Fruit fly (Drosophila melanogaster) whole organism, embryonic: Measurements from ENCODE around the gene CG34454.

ENCODE experiments used
- B-H1 ChIP-seq: fragments of 200-800 bp; sonication (Bioruptor generic); IDR thresholded peaks from 3 replicates; pipeline ENCODE4 v1.3.6; 2022; ENCODE audit warnings: missing biosample characterization, missing genetic modification characterization
- CG1024 ChIP-seq: fragments of 200-800 bp; sonication (Bioruptor generic); IDR thresholded peaks from 2 replicates; pipeline ENCODE4 v1.3.6; 2022; ENCODE audit warnings: missing biosample characterization, missing genetic modification characterization
- CG10267 ChIP-seq: fragments of 200-800 bp; sonication (Bioruptor generic); optimal IDR thresholded peaks from 2 replicates; lab custom pipeline; 2018; ENCODE audit warnings: missing biosample characterization, mild to moderate bottlenecking, missing genetic modification characterization, moderate library complexity
- CG11247 ChIP-seq: fragments of 200-800 bp; sonication (Bioruptor generic); IDR thresholded peaks from 2 replicates; pipeline ENCODE4 v1.3.6; 2022; ENCODE audit warnings: missing biosample characterization, missing genetic modification characterization
- CG12299 ChIP-seq: fragments of 200-800 bp; sonication (Bioruptor generic); optimal IDR thresholded peaks from 2 replicates; lab custom pipeline; 2018; ENCODE audit warnings: missing biosample characterization, mild to moderate bottlenecking, missing genetic modification characterization
- CG14710 ChIP-seq: fragments of 200-800 bp; sonication (Bioruptor generic); optimal IDR thresholded peaks from 3 replicates; lab custom pipeline; 2019; ENCODE audit warnings: missing biosample characterization, mild to moderate bottlenecking, missing genetic modification characterization, moderate library complexity
- CG15073 ChIP-seq: fragments of 200-800 bp; sonication (Bioruptor generic); optimal IDR thresholded peaks from 2 replicates; lab custom pipeline; 2016; ENCODE audit warnings: missing biosample characterization, missing genetic modification characterization
- CG17186 ChIP-seq: fragments of 200-800 bp; sonication (Bioruptor generic); optimal IDR thresholded peaks from 3 replicates; lab custom pipeline; 2017; ENCODE audit warnings: missing biosample characterization, missing genetic modification reagents, missing genetic modification characterization
- CG17612 ChIP-seq: fragments of 200-800 bp; sonication (Bioruptor generic); IDR thresholded peaks from 2 replicates; pipeline ENCODE4 v1.3.6; 2022; ENCODE audit warnings: missing biosample characterization, missing genetic modification characterization
- CG1832 ChIP-seq: fragments of 200-800 bp; sonication (Bioruptor generic); optimal IDR thresholded peaks from 2 replicates; lab custom pipeline; 2017; ENCODE audit warnings: missing biosample characterization, mild to moderate bottlenecking, missing genetic modification characterization, inconsistent platforms
- CG2712 ChIP-seq: fragments of 200-800 bp; optimal IDR thresholded peaks from 3 replicates; lab custom pipeline; 2019; ENCODE audit warnings: missing biosample characterization, mild to moderate bottlenecking, missing genetic modification characterization, moderate library complexity
- CG31388 ChIP-seq: fragments of 200-800 bp; sonication (Bioruptor generic); optimal IDR thresholded peaks from 2 replicates; lab custom pipeline; 2016; ENCODE audit warnings: missing biosample characterization, missing genetic modification characterization
- CG32532 ChIP-seq: fragments of 200-800 bp; sonication (Bioruptor generic); IDR thresholded peaks from 2 replicates; pipeline ENCODE4 v1.3.6; 2022; ENCODE audit warnings: missing biosample characterization, missing genetic modification characterization
- CG6654 ChIP-seq: fragments of 200-800 bp; sonication (Bioruptor generic); optimal IDR thresholded peaks from 2 replicates; lab custom pipeline; 2017; ENCODE audit warnings: missing biosample characterization, mild to moderate bottlenecking, missing genetic modification characterization
- CG7372 ChIP-seq: fragments of 200-800 bp; sonication (Bioruptor generic); IDR thresholded peaks from 2 replicates; pipeline ENCODE4 v1.3.6; 2022; ENCODE audit warnings: missing biosample characterization, missing genetic modification characterization
- CG7786 ChIP-seq: fragments of 200-800 bp; sonication (Bioruptor generic); optimal IDR thresholded peaks from 2 replicates; lab custom pipeline; 2016; ENCODE audit warnings: missing biosample characterization, missing genetic modification characterization
- CG7839 ChIP-seq: fragments of 200-800 bp; sonication (Bioruptor generic); optimal IDR thresholded peaks from 3 replicates; lab custom pipeline; 2018; ENCODE audit warnings: missing biosample characterization, mild to moderate bottlenecking, missing genetic modification characterization, moderate library complexity
- CG7963 ChIP-seq: fragments of 200-800 bp; sonication (Bioruptor generic); IDR thresholded peaks from 3 replicates; pipeline ENCODE4 v1.3.6; 2022; ENCODE audit warnings: missing biosample characterization, missing genetic modification characterization; ENCODE audit not compliant: partially characterized antibody
- CG8290 ChIP-seq, 3 experiments: fragments of 200-800 bp; sonication (Bioruptor generic); optimal IDR thresholded peaks; 2 replicates each; lab custom pipeline; 2016 to 2019; ENCODE audit warnings: missing biosample characterization in 3 of 3, missing genetic modification characterization in 3 of 3, mild to moderate bottlenecking in 2 of 3, moderate library complexity in 1 of 3
- ERR ChIP-seq: fragments of 200-800 bp; sonication (Bioruptor generic); optimal IDR thresholded peaks from 2 replicates; lab custom pipeline; 2016; ENCODE audit warnings: missing biosample characterization, missing genetic modification characterization
- Fer3 ChIP-seq: fragments of 200-800 bp; sonication (Bioruptor generic); optimal IDR thresholded peaks from 2 replicates; lab custom pipeline; 2018; ENCODE audit warnings: missing biosample characterization, mild to moderate bottlenecking, missing genetic modification characterization, moderate library complexity
- H2.0 ChIP-seq: fragments of 200-800 bp; sonication (Bioruptor generic); IDR thresholded peaks from 2 replicates; pipeline ENCODE4 v1.3.6; 2022; ENCODE audit warnings: missing biosample characterization, missing genetic modification characterization
- HLH3B ChIP-seq: fragments of 200-800 bp; sonication (Bioruptor generic); IDR thresholded peaks from 2 replicates; pipeline ENCODE4 v1.3.6; 2022; ENCODE audit warnings: missing biosample characterization, missing genetic modification characterization
- HLH4C ChIP-seq: fragments of 200-800 bp; sonication (Bioruptor generic); IDR thresholded peaks from 3 replicates; pipeline ENCODE4 v1.3.6; 2022; ENCODE audit warnings: missing biosample characterization, missing genetic modification characterization; ENCODE audit not compliant: partially characterized antibody
- Myb ChIP-seq: fragments of 200-800 bp; sonication (Bioruptor generic); optimal IDR thresholded peaks from 2 replicates; lab custom pipeline; 2016; ENCODE audit warnings: missing biosample characterization, missing genetic modification characterization
- NfI ChIP-seq: fragments of 200-800 bp; sonication (Bioruptor generic); optimal IDR thresholded peaks from 3 replicates; lab custom pipeline; 2018; ENCODE audit warnings: missing biosample characterization, mild to moderate bottlenecking, missing genetic modification characterization, moderate library complexity
- Ravus ChIP-seq: fragments of 200-800 bp; sonication (Bioruptor generic); IDR thresholded peaks from 2 replicates; pipeline ENCODE4 v1.3.6; 2022; ENCODE audit warnings: missing biosample characterization, missing genetic modification characterization
- Sox102F ChIP-seq: fragments of 200-800 bp; sonication (Bioruptor generic); optimal IDR thresholded peaks from 2 replicates; lab custom pipeline; 2018; ENCODE audit warnings: missing biosample characterization, mild to moderate bottlenecking, missing genetic modification characterization, moderate library complexity
- Sry-β ChIP-seq: fragments of 200-800 bp; sonication (Bioruptor generic); optimal IDR thresholded peaks from 2 replicates; lab custom pipeline; 2018; ENCODE audit warnings: missing biosample characterization, mild to moderate bottlenecking, missing genetic modification characterization, moderate library complexity
- Vsx1 ChIP-seq: fragments of 200-800 bp; sonication (Bioruptor generic); optimal IDR thresholded peaks from 2 replicates; lab custom pipeline; 2017; ENCODE audit warnings: missing biosample characterization, mild to moderate bottlenecking, missing genetic modification characterization, missing genetic modification reagents
- Xbp1 ChIP-seq: fragments of 200-800 bp; sonication (Bioruptor generic); optimal IDR thresholded peaks from 3 replicates; lab custom pipeline; 2016; ENCODE audit warnings: missing biosample characterization, mild to moderate bottlenecking, missing genetic modification characterization
- cato ChIP-seq: fragments of 200-800 bp; sonication (Bioruptor generic); optimal IDR thresholded peaks from 2 replicates; lab custom pipeline; 2016; ENCODE audit warnings: missing biosample characterization, missing genetic modification characterization, borderline replicate concordance
- crp ChIP-seq, 2 experiments: fragments of 200-800 bp; sonication (Bioruptor generic); optimal IDR thresholded peaks; 2 replicates in 1 of 2; 3 replicates in 1 of 2; lab custom pipeline; 2017; ENCODE audit warnings: missing biosample characterization in 2 of 2, missing genetic modification characterization in 2 of 2, mild to moderate bottlenecking in 1 of 2, moderate library complexity in 1 of 2
- dan ChIP-seq: fragments of 200-800 bp; sonication (Bioruptor generic); IDR thresholded peaks from 2 replicates; pipeline ENCODE4 v1.3.6; 2022; ENCODE audit warnings: missing biosample characterization, missing genetic modification characterization
- fd64A ChIP-seq: fragments of 200-800 bp; sonication (Bioruptor generic); optimal IDR thresholded peaks from 3 replicates; lab custom pipeline; 2018; ENCODE audit warnings: missing biosample characterization, mild to moderate bottlenecking, missing genetic modification characterization
- fu2 ChIP-seq: fragments of 200-800 bp; sonication (Bioruptor generic); optimal IDR thresholded peaks from 2 replicates; lab custom pipeline; 2016; ENCODE audit warnings: missing biosample characterization, missing genetic modification characterization
- gce ChIP-seq: fragments of 200-800 bp; sonication (Bioruptor generic); IDR thresholded peaks from 3 replicates; pipeline ENCODE4 v1.3.6; 2022; ENCODE audit warnings: missing biosample characterization, missing genetic modification characterization
- ken ChIP-seq: fragments of 200-800 bp; sonication (Bioruptor generic); IDR thresholded peaks from 3 replicates; pipeline ENCODE4 v1.3.6; 2022; ENCODE audit warnings: missing biosample characterization, missing genetic modification characterization
- kni ChIP-seq: fragments of 200-800 bp; sonication (Bioruptor generic); optimal IDR thresholded peaks from 3 replicates; lab custom pipeline; 2017; ENCODE audit warnings: mild to moderate bottlenecking, missing biosample characterization, missing genetic modification reagents, missing genetic modification characterization
- nom ChIP-seq: fragments of 200-800 bp; sonication (Bioruptor generic); optimal IDR thresholded peaks from 2 replicates; lab custom pipeline; 2017; ENCODE audit warnings: missing biosample characterization, missing genetic modification characterization, mild to moderate bottlenecking, moderate library complexity, missing genetic modification reagents
- pzg ChIP-seq: fragments of 200-800 bp; sonication (Bioruptor generic); optimal IDR thresholded peaks from 3 replicates; lab custom pipeline; 2018; ENCODE audit warnings: missing biosample characterization, mild to moderate bottlenecking, missing genetic modification characterization, moderate library complexity
- ro ChIP-seq: fragments of 200-800 bp; sonication (Bioruptor generic); IDR thresholded peaks from 2 replicates; pipeline ENCODE4 v1.3.6; 2022; ENCODE audit warnings: missing biosample characterization, missing genetic modification characterization
- so ChIP-seq: fragments of 200-800 bp; sonication (Bioruptor generic); IDR thresholded peaks from 3 replicates; pipeline ENCODE4 v1.3.6; 2022; ENCODE audit warnings: missing biosample characterization, missing genetic modification characterization
- sqz ChIP-seq: fragments of 200-800 bp; sonication (Bioruptor generic); optimal IDR thresholded peaks from 3 replicates; lab custom pipeline; 2018; ENCODE audit warnings: missing biosample characterization, mild to moderate bottlenecking, missing genetic modification characterization
- tna ChIP-seq: fragments of 200-800 bp; sonication (Bioruptor generic); IDR thresholded peaks from 2 replicates; pipeline ENCODE4 v1.3.6; 2022; ENCODE audit warnings: missing biosample characterization, missing genetic modification characterization; ENCODE audit not compliant: partially characterized antibody
- vfl ChIP-seq: fragments of 200-800 bp; sonication (Bioruptor generic); optimal IDR thresholded peaks from 2 replicates; lab custom pipeline; 2016; ENCODE audit warnings: missing biosample characterization, missing genetic modification characterization
- vvl ChIP-seq: fragments of 200-800 bp; sonication (Bioruptor generic); IDR thresholded peaks from 2 replicates; pipeline ENCODE4 v1.3.6; 2022; ENCODE audit warnings: missing biosample characterization, missing genetic modification characterization
- wek ChIP-seq: fragments of 200-800 bp; sonication (Bioruptor generic); optimal IDR thresholded peaks from 3 replicates; lab custom pipeline; 2018; ENCODE audit warnings: missing biosample characterization, mild to moderate bottlenecking, missing genetic modification characterization, moderate library complexity
- zen ChIP-seq: fragments of 200-800 bp; sonication (Bioruptor generic); optimal IDR thresholded peaks from 3 replicates; lab custom pipeline; 2018; ENCODE audit warnings: missing biosample characterization, mild to moderate bottlenecking, missing genetic modification characterization, moderate library complexity

CG34454 gene

dm6 chr3L:205723-206284 is 26.3 kb downstream of the CG34454 start, which contains the start of the genes Gk1 and CG13876 (continued):
- TF ChIP-seq ken (GFP tag; lab: Robert Waterston, UW) (peak; percentile 91), sqz (GFP tag; lab: Kevin White, UChicago) (peak; percentile 94), Xbp1 (GFP tag; lab: Kevin White, UChicago) (peak; percentile 93), CG1024 (GFP tag; lab: Robert Waterston, UW) (peak; percentile 74), CG17612 (GFP tag; lab: Robert Waterston, UW) (peak; percentile 87), HLH3B (GFP tag; lab: Robert Waterston, UW) (peak; percentile 94), Fer3 (tag; lab: Kevin White, UChicago) (peak; percentile 97), B-H1 (GFP tag; lab: Robert Waterston, UW) (peak; percentile 87), CG7963 (GFP tag; lab: Robert Waterston, UW) (no peak), HLH4C (no peak), CG7839 (tag; lab: Kevin White, UChicago) (peak; percentile 97), zen (tag; lab: Kevin White, UChicago) (peak; percentile 97), ERR (no peak), nom (peak; percentile 96), Sox102F (GFP tag; lab: Kevin White, UChicago) (peak; percentile 97), CG15073 (GFP tag; lab: Kevin White, UChicago) (peak; percentile 19), kni (GFP tag; lab: Kevin White, UChicago) (peak; percentile 89), ro (GFP tag; lab: Robert Waterston, UW) (peak; percentile 78), CG31388 (GFP tag; lab: Kevin White, UChicago) (peak; percentile 59), fu2 (GFP tag; lab: Kevin White, UChicago) (peak; percentile 57), CG12299 (peak; percentile 98), gce (peak; percentile 90), CG14710 (peak; percentile 100), NfI (GFP tag; lab: Kevin White, UChicago) (peak; percentile 93), Myb (GFP tag; lab: Kevin White, UChicago) (peak; percentile 34), dan (GFP tag; lab: Robert Waterston, UW) (no peak), vfl (GFP tag; lab: Kevin White, UChicago) (peak; percentile 70), cato (peak; percentile 78), H2.0 (peak; percentile 93), vvl (GFP tag; lab: Robert Waterston, UW) (peak; percentile 98), CG8290 (GFP tag; optimal IDR thresholded peaks at IDR 0.05; lab: Kevin White, UChicago) (peak; percentile 74), CG8290 (tag; optimal IDR thresholded peaks at IDR 0.05; lab: Kevin White, UChicago) (peak in 1 of 2 experiments; percentile 75), CG10267 (peak; percentile 91), CG6654 (GFP tag; lab: Kevin White, UChicago) (peak; percentile 66), CG11247 (GFP tag; lab: Robert Waterston, UW) (peak; percentile 91), CG7372 (GFP tag; lab: Robert Waterston, UW) (peak; percentile 93), CG7786 (peak; percentile 62), Vsx1 (GFP tag; lab: Kevin White, UChicago) (no peak), CG1832 (GFP tag; lab: Kevin White, UChicago) (no peak), wek (GFP tag; lab: Kevin White, UChicago) (peak; percentile 51), crp (GFP tag; optimal IDR thresholded peaks at IDR 0.05; lab: Kevin White, UChicago) (peak; percentile 33 to 88), CG2712 (peak; percentile 98), Ravus (GFP tag; lab: Robert Waterston, UW) (peak; percentile 77), fd64A (peak; percentile 87), so (GFP tag; lab: Robert Waterston, UW) (peak; percentile 95), tna (GFP tag; lab: Robert Waterston, UW) (no peak), CG17186 (GFP tag; lab: Kevin White, UChicago) (peak; percentile 48), pzg (GFP tag; lab: Kevin White, UChicago) (peak; percentile 56), Sry-β (GFP tag; lab: Kevin White, UChicago) (peak; percentile 30), CG32532 (GFP tag; lab: Robert Waterston, UW) (peak; percentile 97)
